Worm (Caenorhabditis elegans): ENCODE results near the gene suf-1.

suf-1 gene

DNA sequence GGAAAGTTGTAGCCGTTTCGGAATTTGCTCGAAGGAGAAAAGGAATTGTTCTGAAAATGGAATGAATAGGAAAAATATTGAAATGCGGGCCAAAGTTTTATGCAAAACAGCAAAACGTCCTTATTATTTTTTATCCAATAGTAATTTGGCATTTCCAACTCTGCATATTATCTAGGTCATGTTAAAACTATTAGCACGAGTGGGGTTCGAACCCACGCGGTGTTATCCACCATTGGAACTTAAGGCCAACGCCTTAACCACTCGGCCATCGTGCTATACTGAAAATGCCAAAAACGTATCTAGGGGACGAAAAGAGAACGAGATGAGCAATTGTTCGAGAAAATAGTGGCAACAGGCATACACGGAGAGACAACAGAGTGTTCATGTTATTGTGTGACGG, 28.1 kb downstream of the suf-1 start:
- no peak for TF ChIP-seq sox-4 (tag; optimal IDR thresholded peaks at IDR 0.05)
- no peak for TF ChIP-seq pat-9 (tag; optimal IDR thresholded peaks at IDR 0.05)
- no peak for TF ChIP-seq pha-4 (tag; optimal IDR thresholded peaks at IDR 0.05)
- no peak for TF ChIP-seq pha-2 (tag; optimal IDR thresholded peaks at IDR 0.05)
- no peak for TF ChIP-seq hlh-30 (tag; optimal IDR thresholded peaks at IDR 0.05; ENCODE audit: insufficient read depth)
- TF ChIP-seq ztf-16 (tag; optimal IDR thresholded peaks at IDR 0.05) = no peak
- no peak for TF ChIP-seq ceh-19 (GFP tag; optimal IDR thresholded peaks at IDR 0.05)
- TF ChIP-seq ama-1 (optimal IDR thresholded peaks at IDR 0.05) = no peak
- TF ChIP-seq hlh-8 (tag; optimal IDR thresholded peaks at IDR 0.05) = no peak
- TF ChIP-seq mec-3 (tag; optimal IDR thresholded peaks at IDR 0.05; ENCODE audit: borderline replicate concordance) = no peak
- TF ChIP-seq ceh-31 (tag; optimal IDR thresholded peaks at IDR 0.05) = no peak
- no peak for TF ChIP-seq T23F11.4 (GFP tag; optimal IDR thresholded peaks at IDR 0.05)
- no peak for TF ChIP-seq nhr-232 (tag; optimal IDR thresholded peaks at IDR 0.05)

- TF ChIP-seq tbx-7 (tag; optimal IDR thresholded peaks at IDR 0.05) (no peak), pqm-1 (tag; optimal IDR thresholded peaks at IDR 0.05) (no peak), pha-2 (tag; optimal IDR thresholded peaks at IDR 0.05) (no peak), fax-1 (tag; optimal IDR thresholded peaks at IDR 0.05) (no peak), K09A11.1 (tag; optimal IDR thresholded peaks at IDR 0.05; ENCODE audit: insufficient read depth) (no peak), fkh-10 (GFP tag; optimal IDR thresholded peaks at IDR 0.05) (no peak), ceh-6 (GFP tag; optimal IDR thresholded peaks at IDR 0.05) (no peak), ztf-16 (tag; optimal IDR thresholded peaks at IDR 0.05) (no peak), gmeb-2 (tag; optimal IDR thresholded peaks at IDR 0.05) (no peak), lim-6 (tag; optimal IDR thresholded peaks at IDR 0.05) (no peak), mec-3 (tag; optimal IDR thresholded peaks at IDR 0.05; ENCODE audit: borderline replicate concordance) (no peak), unc-42 (tag; optimal IDR thresholded peaks at IDR 0.05) (no peak), ceh-48 (tag; optimal IDR thresholded peaks at IDR 0.05) (no peak), odd-2 (tag; optimal IDR thresholded peaks at IDR 0.05) (no peak), pros-1 (tag; optimal IDR thresholded peaks at IDR 0.05) (no peak), ama-1 (optimal IDR thresholded peaks at IDR 0.05) (no peak), fkh-6 (tag; optimal IDR thresholded peaks at IDR 0.05) (no peak)
These were observed 30.7 kb downstream of the suf-1 start, which contains the start of gene cutl-12 for ce11 chrII:8634386-8634785. Gene cutl-12, minus strand, starts transcription at chrII:8634486.

ce11 chrII:8637615-8638014, 34.0 kb downstream of the suf-1 start, which contains the start of gene vab-9:
Gene vab-9, minus strand, starts transcription at chrII:8637715.
- TF ChIP-seq K02D7.2 (tag; optimal IDR thresholded peaks at IDR 0.05) (no peak), sox-2 (GFP tag; IDR thresholded peaks at IDR 0.05) (no peak), pax-1 (tag; optimal IDR thresholded peaks at IDR 0.05) (no peak), hlh-15 (tag; optimal IDR thresholded peaks at IDR 0.05) (no peak), pqm-1 (tag; optimal IDR thresholded peaks at IDR 0.05) (no peak), nhr-232 (tag; optimal IDR thresholded peaks at IDR 0.05) (no peak), mec-3 (tag; optimal IDR thresholded peaks at IDR 0.05; ENCODE audit: borderline replicate concordance) (no peak), ceh-9 (tag; optimal IDR thresholded peaks at IDR 0.05) (no peak), hlh-8 (tag; optimal IDR thresholded peaks at IDR 0.05) (no peak), F13H6.1 (tag; optimal IDR thresholded peaks at IDR 0.05) (no peak), ceh-31 (tag; optimal IDR thresholded peaks at IDR 0.05) (no peak), ceh-6 (GFP tag; optimal IDR thresholded peaks at IDR 0.05) (no peak), rnt-1 (tag; optimal IDR thresholded peaks at IDR 0.05) (no peak), fkh-10 (GFP tag; optimal IDR thresholded peaks at IDR 0.05) (no peak), C38D4.7 (GFP tag; optimal IDR thresholded peaks at IDR 0.05) (no peak), ets-4 (tag; optimal IDR thresholded peaks at IDR 0.05) (no peak), ceh-2 (tag; optimal IDR thresholded peaks at IDR 0.05) (no peak), lim-6 (tag; optimal IDR thresholded peaks at IDR 0.05) (no peak), ceh-18 (tag; optimal IDR thresholded peaks at IDR 0.05) (no peak)

DNA sequence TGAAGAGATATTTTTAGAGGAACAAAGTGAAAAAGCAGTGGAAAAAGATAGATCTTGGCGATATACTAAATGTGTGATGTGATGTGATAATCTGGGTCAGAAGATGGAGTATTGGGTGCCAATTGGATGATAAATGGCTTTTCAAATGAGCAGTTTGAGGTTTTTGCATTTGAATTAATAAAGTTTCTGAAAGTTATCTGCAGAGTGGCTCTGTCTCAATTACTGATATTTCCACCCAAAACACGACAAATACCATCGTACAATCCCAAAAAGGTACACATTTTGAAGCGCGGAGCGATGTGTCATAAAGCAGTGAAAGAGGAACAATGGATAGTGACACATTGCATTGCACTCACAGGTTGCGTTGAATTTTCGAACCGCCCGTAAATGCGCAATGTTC, 35.9 kb downstream of the suf-1 start:
- TF ChIP-seq hlh-6 (tag; optimal IDR thresholded peaks at IDR 0.05) = no peak
- no peak for TF ChIP-seq ceh-22 (tag; optimal IDR thresholded peaks at IDR 0.05)
- TF ChIP-seq ceh-2 (tag; optimal IDR thresholded peaks at IDR 0.05) = no peak
- no peak for TF ChIP-seq sdc-2 (tag; optimal IDR thresholded peaks at IDR 0.05)
- no peak for TF ChIP-seq pha-2 (tag; optimal IDR thresholded peaks at IDR 0.05)
- no peak for TF ChIP-seq pha-4 (tag; optimal IDR thresholded peaks at IDR 0.05)
- TF ChIP-seq tbx-2 (tag; optimal IDR thresholded peaks at IDR 0.05) = no peak
- TF ChIP-seq F13H6.1 (tag; optimal IDR thresholded peaks at IDR 0.05) = no peak
- no peak for TF ChIP-seq dmd-4 (tag; optimal IDR thresholded peaks at IDR 0.05; ENCODE audit: borderline replicate concordance)
- TF ChIP-seq unc-86 (tag; optimal IDR thresholded peaks at IDR 0.05) = no peak
